Worm (Caenorhabditis elegans): ENCODE measurements around the gene C27B7.7.

- TF ChIP-seq ceh-2 (tag; optimal IDR thresholded peaks at IDR 0.05) (no peak), pha-4 (tag; optimal IDR thresholded peaks at IDR 0.05) (no peak), pros-1 (tag; optimal IDR thresholded peaks at IDR 0.05) (no peak)
Measured at ce11 chrIV:8926511-8926910, 19.7 kb downstream of the C27B7.7 start.

Measured in whole organism, late embryonic.